Worm (Caenorhabditis elegans): ENCODE measurements around the gene tmem-132.

The tmem-132 gene

DNA sequence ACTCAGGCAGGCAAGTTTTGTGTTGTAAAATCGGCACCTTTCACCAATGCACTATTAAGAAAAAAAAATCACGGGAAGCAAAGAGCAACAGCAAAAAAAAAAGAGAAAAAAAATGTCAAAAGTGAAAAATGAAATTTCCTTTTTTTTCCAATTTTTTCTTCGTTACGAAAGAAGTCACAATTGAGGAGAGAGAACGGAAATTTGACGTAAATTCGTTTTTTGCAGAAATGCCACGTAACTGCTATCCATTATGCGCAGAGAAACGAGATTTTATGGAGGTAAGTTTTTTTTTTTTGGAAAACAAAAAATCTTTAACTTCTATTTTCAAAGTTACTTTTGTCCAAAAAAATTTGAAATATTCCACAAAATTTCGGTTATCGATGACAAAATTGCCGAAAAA, 29.8 kb downstream of the tmem-132 start:
- no peak for TF ChIP-seq F49E8.2 (tag; optimal IDR thresholded peaks at IDR 0.05; ENCODE audit: insufficient read depth)
- TF ChIP-seq nhr-179 (tag; optimal IDR thresholded peaks at IDR 0.05) = no peak
- TF ChIP-seq repo-1 (tag; optimal IDR thresholded peaks at IDR 0.05) = no peak
- no peak for TF ChIP-seq F57A8.1 (GFP tag; optimal IDR thresholded peaks at IDR 0.05)
- TF ChIP-seq snpc-1.3 (tag; optimal IDR thresholded peaks at IDR 0.05; ENCODE audit: insufficient read depth) = no peak
- no peak for TF ChIP-seq nhr-120 (GFP tag; IDR thresholded peaks at IDR 0.05)
- TF ChIP-seq lir-1 (GFP tag; conservative IDR thresholded peaks at IDR 0.05) = no peak
- TF ChIP-seq ama-1 (optimal IDR thresholded peaks at IDR 0.05) = no peak
- no peak for TF ChIP-seq ama-1 (GFP tag; optimal IDR thresholded peaks at IDR 0.05)
- no peak for TF ChIP-seq attf-5 (GFP tag; optimal IDR thresholded peaks at IDR 0.05)
- no peak for TF ChIP-seq unc-130 (GFP tag; optimal IDR thresholded peaks at IDR 0.05)
- no peak for TF ChIP-seq snpc-3.4 (tag; optimal IDR thresholded peaks at IDR 0.05)
- TF ChIP-seq unc-62 (GFP tag; optimal IDR thresholded peaks at IDR 0.05) = no peak
- no peak for TF ChIP-seq ceh-27 (GFP tag; optimal IDR thresholded peaks at IDR 0.05)
- TF ChIP-seq hsf-1 (GFP tag; IDR thresholded peaks at IDR 0.05) = no peak
- no peak for TF ChIP-seq hlh-12 (tag; optimal IDR thresholded peaks at IDR 0.05)
- no peak for TF ChIP-seq T07F8.4 (tag; optimal IDR thresholded peaks at IDR 0.05)
- no peak for TF ChIP-seq ceh-40 (GFP tag; IDR thresholded peaks at IDR 0.05)
- TF ChIP-seq tbp1 (GFP tag; optimal IDR thresholded peaks at IDR 0.05) = no peak
- no peak for TF ChIP-seq zfh-2 (GFP tag; conservative IDR thresholded peaks at IDR 0.05)

DNA sequence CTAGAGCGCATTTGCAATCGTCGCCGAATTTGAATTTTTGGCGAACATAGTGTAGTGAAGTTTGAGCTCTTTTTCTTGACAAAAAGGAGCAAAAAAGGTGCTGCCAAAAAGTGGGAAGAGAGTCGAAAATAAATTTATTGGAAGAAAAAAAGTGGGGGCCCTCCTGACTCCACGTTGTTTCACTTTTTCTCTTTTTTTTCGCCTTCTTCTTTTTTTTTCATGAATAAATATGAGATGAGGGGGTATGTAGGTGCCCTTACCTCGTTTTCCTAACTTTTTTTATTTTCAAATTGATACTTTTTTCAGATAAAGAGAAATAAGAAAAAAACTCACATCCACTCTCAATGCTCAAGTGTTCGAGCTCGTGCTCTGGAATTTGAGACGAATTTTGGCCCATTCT, 30.4 kb downstream of the tmem-132 start, which contains the start of the genes Y71H2AL.2, Y71H2AL.4 and pbo-1:
Gene Y71H2AL.2 (plus strand): TSS at position 301 of the 400 bp plus-strand sequence.
Gene Y71H2AL.4 (plus strand): TSS at position 345 of the 400 bp plus-strand sequence.
Gene pbo-1 (minus strand): TSS at position 400 of the 400 bp plus-strand sequence.
- TF ChIP-seq D2030.7 (GFP tag; IDR thresholded peaks at IDR 0.05) (no peak), nfya-1 (tag; optimal IDR thresholded peaks at IDR 0.05; ENCODE audit: borderline replicate concordance, insufficient read depth) (no peak), F22D6.2 (tag; optimal IDR thresholded peaks at IDR 0.05) (no peak), K11D2.4 (GFP tag; IDR thresholded peaks at IDR 0.05) (no peak), mcd-1 (GFP tag; IDR thresholded peaks at IDR 0.05) (no peak), nhr-27 (tag; optimal IDR thresholded peaks at IDR 0.05) (no peak), ztf-18 (tag; optimal IDR thresholded peaks at IDR 0.05) (no peak), somi-1 (GFP tag; optimal IDR thresholded peaks at IDR 0.05) (no peak), ZK185.1 (tag; optimal IDR thresholded peaks at IDR 0.05; ENCODE audit: poor library complexity, severe bottlenecking) (no peak), efl-1 (GFP tag; optimal IDR thresholded peaks at IDR 0.05) (no peak), lag-1 (GFP tag; IDR thresholded peaks at IDR 0.05) (no peak), rec-8 (tag; optimal IDR thresholded peaks at IDR 0.05) (no peak), F23B12.7 (tag; optimal IDR thresholded peaks at IDR 0.05; ENCODE audit: insufficient read depth) (no peak), Y53G8AR.9 (GFP tag; conservative IDR thresholded peaks at IDR 0.05) (no peak), die-1 (tag; optimal IDR thresholded peaks at IDR 0.05) (no peak), F39B2.1 (GFP tag; IDR thresholded peaks at IDR 0.05) (no peak), lin-54 (GFP tag; optimal IDR thresholded peaks at IDR 0.05) (no peak), attf-3 (GFP tag; conservative IDR thresholded peaks at IDR 0.05) (no peak)
